Fruit fly (Drosophila melanogaster) whole organism, embryonic: ENCODE data around the gene Ankle2.
A peak's percentile ranks its signal among the peaks of the same experiment; 100 is the strongest.

ENCODE experiments used
- BEAF-32 ChIP-seq: fragments of 200-800 bp; sonication (Bioruptor generic); optimal IDR thresholded peaks from 3 replicates; lab custom pipeline; 2017; ENCODE audit warnings: missing biosample characterization, missing genetic modification characterization, mild to moderate bottlenecking, moderate library complexity, missing genetic modification reagents
- C15 ChIP-seq: fragments of 200-800 bp; sonication (Bioruptor generic); IDR thresholded peaks from 3 replicates; pipeline ENCODE4 v1.3.6; 2022; ENCODE audit warnings: missing biosample characterization, missing genetic modification characterization
- CG12236 ChIP-seq: fragments of 200-800 bp; sonication (Bioruptor generic); optimal IDR thresholded peaks from 2 replicates; lab custom pipeline; 2016; ENCODE audit warnings: missing biosample characterization, missing genetic modification characterization
- CG13287 ChIP-seq: fragments of 200-800 bp; sonication (Bioruptor generic); IDR thresholded peaks from 2 replicates; pipeline ENCODE4 v1.3.6; 2022; ENCODE audit warnings: missing biosample characterization, missing genetic modification characterization; ENCODE audit not compliant: partially characterized antibody
- CG13894 ChIP-seq: fragments of 200-800 bp; sonication (Bioruptor generic); optimal IDR thresholded peaks from 3 replicates; lab custom pipeline; 2018; ENCODE audit warnings: missing biosample characterization, mild to moderate bottlenecking, missing genetic modification characterization, moderate library complexity
- CG15073 ChIP-seq: fragments of 200-800 bp; sonication (Bioruptor generic); optimal IDR thresholded peaks from 2 replicates; lab custom pipeline; 2016; ENCODE audit warnings: missing biosample characterization, missing genetic modification characterization
- CG17186 ChIP-seq: fragments of 200-800 bp; sonication (Bioruptor generic); optimal IDR thresholded peaks from 3 replicates; lab custom pipeline; 2017; ENCODE audit warnings: missing biosample characterization, missing genetic modification reagents, missing genetic modification characterization
- CG17612 ChIP-seq: fragments of 200-800 bp; sonication (Bioruptor generic); IDR thresholded peaks from 2 replicates; pipeline ENCODE4 v1.3.6; 2022; ENCODE audit warnings: missing biosample characterization, missing genetic modification characterization
- CG18262 ChIP-seq: fragments of 200-800 bp; optimal IDR thresholded peaks from 3 replicates; lab custom pipeline; 2019; ENCODE audit warnings: missing biosample characterization, mild to moderate bottlenecking, missing genetic modification characterization, moderate library complexity
- CG18619 ChIP-seq: fragments of 200-800 bp; sonication (Bioruptor generic); optimal IDR thresholded peaks from 3 replicates; lab custom pipeline; 2017; ENCODE audit warnings: missing biosample characterization, mild to moderate bottlenecking, missing genetic modification characterization
- CG34422 ChIP-seq: fragments of 200-800 bp; sonication (Bioruptor generic); IDR thresholded peaks from 3 replicates; pipeline ENCODE4 v1.3.6; 2022; ENCODE audit warnings: missing biosample characterization, missing genetic modification characterization
- CG3838 ChIP-seq: fragments of 200-800 bp; sonication (Bioruptor generic); optimal IDR thresholded peaks from 3 replicates; lab custom pipeline; 2016; ENCODE audit warnings: missing biosample characterization, missing genetic modification characterization
- CG4328 ChIP-seq: fragments of 200-800 bp; sonication (Bioruptor generic); optimal IDR thresholded peaks from 3 replicates; lab custom pipeline; 2017; ENCODE audit warnings: missing biosample characterization, missing genetic modification reagents, missing genetic modification characterization
- CG4730 ChIP-seq: fragments of 200-800 bp; sonication (Bioruptor generic); IDR thresholded peaks from 2 replicates; pipeline ENCODE4 v1.3.6; 2022; ENCODE audit warnings: missing biosample characterization, missing genetic modification characterization
- CG4820 ChIP-seq: fragments of 200-800 bp; sonication (Bioruptor generic); optimal IDR thresholded peaks from 3 replicates; lab custom pipeline; 2016; ENCODE audit warnings: missing biosample characterization, missing genetic modification characterization
- CG7372 ChIP-seq: fragments of 200-800 bp; sonication (Bioruptor generic); IDR thresholded peaks from 2 replicates; pipeline ENCODE4 v1.3.6; 2022; ENCODE audit warnings: missing biosample characterization, missing genetic modification characterization
- CG9932 ChIP-seq: fragments of 200-800 bp; sonication (Bioruptor generic); IDR thresholded peaks from 2 replicates; pipeline ENCODE4 v1.3.6; 2022; ENCODE audit warnings: missing biosample characterization, missing genetic modification characterization
- D19A ChIP-seq: fragments of 200-800 bp; optimal IDR thresholded peaks from 3 replicates; lab custom pipeline; 2019; ENCODE audit warnings: missing biosample characterization, mild to moderate bottlenecking, missing genetic modification characterization, moderate library complexity
- Dad ChIP-seq: fragments of 200-800 bp; sonication (Bioruptor generic); optimal IDR thresholded peaks from 3 replicates; lab custom pipeline; 2016; ENCODE audit warnings: missing biosample characterization, missing genetic modification characterization
- Dbx ChIP-seq: fragments of 200-800 bp; sonication (Bioruptor generic); IDR thresholded peaks from 3 replicates; pipeline ENCODE4 v1.3.6; 2022; ENCODE audit warnings: missing biosample characterization, missing genetic modification characterization
- Dek ChIP-seq: fragments of 200-800 bp; sonication (Bioruptor generic); optimal IDR thresholded peaks from 3 replicates; lab custom pipeline; 2019; ENCODE audit warnings: missing biosample characterization, mild to moderate bottlenecking, missing genetic modification characterization, moderate library complexity
- Fer3 ChIP-seq: fragments of 200-800 bp; sonication (Bioruptor generic); optimal IDR thresholded peaks from 2 replicates; lab custom pipeline; 2018; ENCODE audit warnings: missing biosample characterization, mild to moderate bottlenecking, missing genetic modification characterization, moderate library complexity
- Hr39 ChIP-seq: fragments of >200 bp; optimal IDR thresholded peaks from 2 replicates; lab custom pipeline; 2017
- Hr78 ChIP-seq, 2 experiments: fragments of 200-800 bp in 1 of 2; fragments of >200 bp in 1 of 2; sonication (Bioruptor generic) in 1 of 2; optimal IDR thresholded peaks; 2 replicates each; lab custom pipeline; 2017 to 2019; ENCODE audit warnings: missing biosample characterization in 2 of 2, missing genetic modification characterization in 2 of 2, mild to moderate bottlenecking in 1 of 2, moderate library complexity in 1 of 2
- MESR4 ChIP-seq: fragments of 200-800 bp; sonication (Bioruptor generic); optimal IDR thresholded peaks from 2 replicates; lab custom pipeline; 2018; ENCODE audit warnings: missing biosample characterization, mild to moderate bottlenecking, missing genetic modification characterization, moderate library complexity
- NfI ChIP-seq: fragments of 200-800 bp; sonication (Bioruptor generic); optimal IDR thresholded peaks from 3 replicates; lab custom pipeline; 2018; ENCODE audit warnings: missing biosample characterization, mild to moderate bottlenecking, missing genetic modification characterization, moderate library complexity
- Oli ChIP-seq: fragments of 200-800 bp; sonication (Bioruptor generic); optimal IDR thresholded peaks from 2 replicates; lab custom pipeline; 2018; ENCODE audit warnings: missing biosample characterization, mild to moderate bottlenecking, missing genetic modification characterization, moderate library complexity
- Optix ChIP-seq: fragments of 200-800 bp; sonication (Bioruptor generic); IDR thresholded peaks from 3 replicates; pipeline ENCODE4 v1.3.6; 2022; ENCODE audit warnings: missing biosample characterization, missing genetic modification characterization
- Sox100B ChIP-seq: fragments of 200-800 bp; sonication (Bioruptor generic); optimal IDR thresholded peaks from 3 replicates; lab custom pipeline; 2018; ENCODE audit warnings: missing biosample characterization, mild to moderate bottlenecking, missing genetic modification characterization
- Sry-δ ChIP-seq: fragments of 200-800 bp; sonication (Bioruptor generic); optimal IDR thresholded peaks from 2 replicates; lab custom pipeline; 2016; ENCODE audit warnings: missing biosample characterization, missing genetic modification characterization
- Ssrp ChIP-seq: fragments of 200-800 bp; sonication (Bioruptor generic); optimal IDR thresholded peaks from 2 replicates; lab custom pipeline; 2018; ENCODE audit warnings: missing biosample characterization, mild to moderate bottlenecking, missing genetic modification characterization, moderate library complexity
- amos ChIP-seq: fragments of 200-800 bp; sonication (Bioruptor generic); IDR thresholded peaks from 2 replicates; pipeline ENCODE4 v1.3.6; 2022; ENCODE audit warnings: missing biosample characterization, missing genetic modification characterization; ENCODE audit not compliant: partially characterized antibody
- bcd ChIP-seq: fragments of 200-800 bp; sonication (Bioruptor generic); optimal IDR thresholded peaks from 2 replicates; lab custom pipeline; 2017; ENCODE audit warnings: missing biosample characterization, mild to moderate bottlenecking, missing genetic modification characterization
- bowl ChIP-seq: fragments of 200-800 bp; sonication (Bioruptor generic); IDR thresholded peaks from 2 replicates; pipeline ENCODE4 v1.3.6; 2022; ENCODE audit warnings: missing biosample characterization, missing genetic modification characterization
- br ChIP-seq: fragments of >200 bp; optimal IDR thresholded peaks from 2 replicates; lab custom pipeline; 2017
- cas ChIP-seq: fragments of 200-800 bp; sonication (Bioruptor generic); IDR thresholded peaks from 2 replicates; pipeline ENCODE4 v1.3.6; 2022; ENCODE audit warnings: missing biosample characterization, missing genetic modification characterization
- chif ChIP-seq, 2 experiments: fragments of 200-800 bp; sonication (Bioruptor generic); optimal IDR thresholded peaks; 3 replicates each; lab custom pipeline; 2016; ENCODE audit warnings: missing biosample characterization in 2 of 2, missing genetic modification characterization in 2 of 2
- fd64A ChIP-seq: fragments of 200-800 bp; sonication (Bioruptor generic); optimal IDR thresholded peaks from 3 replicates; lab custom pipeline; 2018; ENCODE audit warnings: missing biosample characterization, mild to moderate bottlenecking, missing genetic modification characterization
- gt ChIP-seq: fragments of 200-800 bp; sonication (Bioruptor generic); IDR thresholded peaks from 2 replicates; pipeline ENCODE4 v1.3.6; 2022; ENCODE audit warnings: missing biosample characterization, missing genetic modification characterization
- hb ChIP-seq: fragments of 200-800 bp; sonication (Bioruptor generic); IDR thresholded peaks from 3 replicates; pipeline ENCODE4 v1.3.6; 2022; ENCODE audit warnings: missing biosample characterization, missing genetic modification characterization; ENCODE audit not compliant: partially characterized antibody
- hkb ChIP-seq, 2 experiments: fragments of 200-800 bp in 1 of 2; fragments of >200 bp in 1 of 2; sonication (Bioruptor generic) in 1 of 2; IDR thresholded peaks in 1 of 2; optimal IDR thresholded peaks in 1 of 2; 2 replicates each; pipeline versions ENCODE4 v1.3.6 to Lab custom; 2017 to 2022; ENCODE audit warnings: missing biosample characterization in 1 of 2, missing genetic modification characterization in 1 of 2
- hth ChIP-seq: fragments of >200 bp; optimal IDR thresholded peaks from 2 replicates; lab custom pipeline; 2017; ENCODE audit warnings: inconsistent platforms
- jigr1 ChIP-seq: fragments of 200-800 bp; sonication (Bioruptor generic); IDR thresholded peaks from 3 replicates; pipeline ENCODE4 v1.3.6; 2022; ENCODE audit warnings: missing biosample characterization, missing genetic modification characterization
- kni ChIP-seq: fragments of 200-800 bp; sonication (Bioruptor generic); optimal IDR thresholded peaks from 3 replicates; lab custom pipeline; 2017; ENCODE audit warnings: mild to moderate bottlenecking, missing biosample characterization, missing genetic modification reagents, missing genetic modification characterization
- lbe ChIP-seq: fragments of 200-800 bp; sonication (Bioruptor generic); optimal IDR thresholded peaks from 2 replicates; lab custom pipeline; 2016; ENCODE audit warnings: missing biosample characterization, mild to moderate bottlenecking, missing genetic modification characterization
- nau ChIP-seq: fragments of 200-800 bp; sonication (Bioruptor generic); optimal IDR thresholded peaks from 3 replicates; lab custom pipeline; 2017; ENCODE audit warnings: missing biosample characterization, mild to moderate bottlenecking, missing genetic modification characterization, missing genetic modification reagents
- nerfin-1 ChIP-seq: fragments of 200-800 bp; sonication (Bioruptor generic); optimal IDR thresholded peaks from 3 replicates; lab custom pipeline; 2019; ENCODE audit warnings: missing biosample characterization, mild to moderate bottlenecking, missing genetic modification characterization, moderate library complexity
- p53 ChIP-seq: fragments of 200-800 bp; sonication (Bioruptor generic); optimal IDR thresholded peaks from 2 replicates; lab custom pipeline; 2016; ENCODE audit warnings: missing biosample characterization, missing genetic modification characterization
- sens-2 ChIP-seq: fragments of 200-800 bp; sonication (Bioruptor generic); IDR thresholded peaks from 2 replicates; pipeline ENCODE4 v1.3.6; 2022; ENCODE audit warnings: missing biosample characterization, missing genetic modification characterization
- sug ChIP-seq: fragments of 200-800 bp; optimal IDR thresholded peaks from 2 replicates; lab custom pipeline; 2019; ENCODE audit warnings: missing biosample characterization, mild to moderate bottlenecking, missing genetic modification characterization, moderate library complexity
- tgo ChIP-seq: fragments of 200-800 bp; sonication (Bioruptor generic); IDR thresholded peaks from 3 replicates; pipeline ENCODE4 v1.3.6; 2022; ENCODE audit warnings: missing biosample characterization, missing genetic modification characterization

Gene Ankle2

DNA sequence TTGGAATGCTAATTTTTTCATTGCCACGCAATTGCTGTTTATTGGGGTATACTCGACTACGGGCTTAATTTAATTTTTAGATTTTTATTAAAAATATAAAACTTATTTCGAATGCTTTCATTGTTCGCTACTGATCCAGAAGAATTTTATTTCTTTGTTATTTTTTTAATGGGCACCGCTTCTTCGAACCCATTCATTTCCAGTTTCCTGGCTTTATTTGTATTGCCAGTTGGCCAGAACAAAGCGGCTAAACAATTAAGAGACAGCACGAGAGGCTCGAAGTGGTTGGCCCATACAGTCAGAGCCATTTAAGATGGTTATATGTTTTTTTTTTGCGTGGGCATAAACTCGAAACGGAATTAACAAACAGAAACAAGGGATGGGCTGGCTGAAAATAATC lies 16.8 kb upstream of the Ankle2 start (continued):
- peak; percentile 5 for TF ChIP-seq CG3838 (GFP tag; lab: Kevin White, UChicago)
- TF ChIP-seq CG18619 (GFP tag; lab: Kevin White, UChicago) = peak; percentile 73
- TF ChIP-seq BEAF-32 (GFP tag; lab: Kevin White, UChicago) = no peak
- peak; percentile 77 for TF ChIP-seq bcd (GFP tag; lab: Kevin White, UChicago)
- no peak for TF ChIP-seq MESR4 (GFP tag; lab: Kevin White, UChicago)
- TF ChIP-seq CG17186 (GFP tag; lab: Kevin White, UChicago) = no peak
- no peak for TF ChIP-seq gt (GFP tag; lab: Robert Waterston, UW)
- no peak for TF ChIP-seq hkb (optimal IDR thresholded peaks at IDR 0.05; lab: Kevin White, UChicago)
- peak; percentile 85 for TF ChIP-seq hkb (GFP tag; IDR thresholded peaks at IDR 0.05; lab: Robert Waterston, UW)
- no peak for TF ChIP-seq CG15073 (GFP tag; lab: Kevin White, UChicago)
- TF ChIP-seq Dek (tag; lab: Kevin White, UChicago) = peak; percentile 75
- TF ChIP-seq br (lab: Kevin White, UChicago) = no peak
- TF ChIP-seq amos = no peak
- no peak for TF ChIP-seq CG4328 (GFP tag; lab: Kevin White, UChicago)
- no peak for TF ChIP-seq nerfin-1 (tag; lab: Kevin White, UChicago)
- peak; percentile 83 for TF ChIP-seq tgo (GFP tag; lab: Robert Waterston, UW)
- TF ChIP-seq Fer3 (tag; lab: Kevin White, UChicago) = peak; percentile 83
- TF ChIP-seq CG17612 = peak; percentile 64; the same call in 1 of the 2 replicates
- peak; percentile 79 for TF ChIP-seq CG4730 (GFP tag; lab: Robert Waterston, UW)
- TF ChIP-seq CG13894 (tag; lab: Kevin White, UChicago) = peak; percentile 82
- peak; percentile 54; the same call in 1 of the 2 replicates for TF ChIP-seq cas (GFP tag; lab: Robert Waterston, UW)
- peak; percentile 25; the same call in 1 of the 3 replicates for TF ChIP-seq C15 (GFP tag; lab: Robert Waterston, UW)
- TF ChIP-seq CG4820 (GFP tag; lab: Kevin White, UChicago) = peak; percentile 52
- no peak for TF ChIP-seq CG12236
- TF ChIP-seq D19A (tag; lab: Kevin White, UChicago) = peak; percentile 65
- TF ChIP-seq sug (tag; lab: Kevin White, UChicago) = peak; percentile 51
- TF ChIP-seq hb (GFP tag; lab: Robert Waterston, UW) = no peak
- peak; percentile 92 for TF ChIP-seq Dbx (GFP tag; lab: Robert Waterston, UW)
- TF ChIP-seq CG18262 (tag; lab: Kevin White, UChicago) = peak; percentile 71
- peak; percentile 85 for TF ChIP-seq CG7372
- TF ChIP-seq lbe = peak; percentile 89
- no peak for TF ChIP-seq fd64A (GFP tag; lab: Kevin White, UChicago)
- TF ChIP-seq NfI (GFP tag; lab: Kevin White, UChicago) = peak; percentile 74
- no peak for TF ChIP-seq Hr78 (GFP tag; optimal IDR thresholded peaks at IDR 0.05; lab: Kevin White, UChicago)
- TF ChIP-seq CG13287 (GFP tag; lab: Robert Waterston, UW) = no peak
- no peak for TF ChIP-seq Hr39 (lab: Kevin White, UChicago)
- 0 out of 3 replicates have a peak, but pooled peaks have one; percentile 45 for TF ChIP-seq jigr1
- 0 out of 2 replicates have a peak, but pooled peaks have one; percentile 15 for TF ChIP-seq sens-2 (GFP tag; lab: Robert Waterston, UW)
- no peak for TF ChIP-seq bowl (GFP tag; lab: Robert Waterston, UW)
- peak; percentile 7 for TF ChIP-seq Sry-δ (GFP tag; lab: Kevin White, UChicago)
- no peak for TF ChIP-seq kni (GFP tag; lab: Kevin White, UChicago)
- peak; percentile 27 to 57 for TF ChIP-seq chif (GFP tag; optimal IDR thresholded peaks at IDR 0.05; lab: Kevin White, UChicago)
- peak; percentile 40 for TF ChIP-seq Dad
- TF ChIP-seq Oli (tag; lab: Kevin White, UChicago) = peak; percentile 75
- TF ChIP-seq nau (GFP tag; lab: Kevin White, UChicago) = peak; percentile 67
- TF ChIP-seq p53 = no peak
- peak; percentile 66; the same call in 2 of the 3 replicates for TF ChIP-seq Optix
- no peak for TF ChIP-seq hth
- peak; percentile 83 for TF ChIP-seq CG34422 (GFP tag; lab: Robert Waterston, UW)
- TF ChIP-seq Sox100B (GFP tag; lab: Kevin White, UChicago) = peak; percentile 74
- TF ChIP-seq CG9932 (GFP tag; lab: Robert Waterston, UW) = peak; percentile 92
- peak; percentile 43 for TF ChIP-seq Ssrp (tag; lab: Kevin White, UChicago)
